Fruit fly (Drosophila melanogaster) whole organism, embryonic: Measurements from ENCODE around the gene Bili.

ENCODE experiments used
- BEAF-32 ChIP-seq: fragments of 200-800 bp; sonication (Bioruptor generic); optimal IDR thresholded peaks from 3 replicates; lab custom pipeline; 2017; ENCODE audit warnings: missing biosample characterization, missing genetic modification characterization, mild to moderate bottlenecking, moderate library complexity, missing genetic modification reagents
- CG10147 ChIP-seq: fragments of 200-800 bp; sonication (Bioruptor generic); optimal IDR thresholded peaks from 2 replicates; lab custom pipeline; 2019; ENCODE audit warnings: missing biosample characterization, mild to moderate bottlenecking, missing genetic modification characterization, moderate library complexity
- CG11247 ChIP-seq: fragments of 200-800 bp; sonication (Bioruptor generic); IDR thresholded peaks from 2 replicates; pipeline ENCODE4 v1.3.6; 2022; ENCODE audit warnings: missing biosample characterization, missing genetic modification characterization
- CG12744 ChIP-seq: fragments of 200-800 bp; sonication (Bioruptor generic); optimal IDR thresholded peaks from 2 replicates; lab custom pipeline; 2016; ENCODE audit warnings: missing biosample characterization, missing genetic modification characterization
- CG13123 ChIP-seq: fragments of 200-800 bp; sonication (Bioruptor generic); optimal IDR thresholded peaks from 2 replicates; lab custom pipeline; 2016; ENCODE audit warnings: missing biosample characterization, missing genetic modification characterization
- CG14710 ChIP-seq: fragments of 200-800 bp; sonication (Bioruptor generic); optimal IDR thresholded peaks from 3 replicates; lab custom pipeline; 2019; ENCODE audit warnings: missing biosample characterization, mild to moderate bottlenecking, missing genetic modification characterization, moderate library complexity
- CG15073 ChIP-seq: fragments of 200-800 bp; sonication (Bioruptor generic); optimal IDR thresholded peaks from 2 replicates; lab custom pipeline; 2016; ENCODE audit warnings: missing biosample characterization, missing genetic modification characterization
- CG1603 ChIP-seq: fragments of 200-800 bp; sonication (Bioruptor generic); optimal IDR thresholded peaks from 2 replicates; lab custom pipeline; 2019; ENCODE audit warnings: missing biosample characterization, mild to moderate bottlenecking, missing genetic modification characterization, moderate library complexity
- CG18619 ChIP-seq: fragments of 200-800 bp; sonication (Bioruptor generic); optimal IDR thresholded peaks from 3 replicates; lab custom pipeline; 2017; ENCODE audit warnings: missing biosample characterization, mild to moderate bottlenecking, missing genetic modification characterization
- CG2129 ChIP-seq: fragments of 200-800 bp; sonication (Bioruptor generic); IDR thresholded peaks from 2 replicates; pipeline ENCODE4 v1.3.6; 2022; ENCODE audit warnings: missing biosample characterization, missing genetic modification characterization; ENCODE audit not compliant: partially characterized antibody
- CG30431 ChIP-seq: fragments of 200-800 bp; sonication (Bioruptor generic); optimal IDR thresholded peaks from 2 replicates; lab custom pipeline; 2017; ENCODE audit warnings: missing biosample characterization, missing genetic modification characterization
- CG31441 ChIP-seq: fragments of 200-800 bp; sonication (Bioruptor generic); IDR thresholded peaks from 2 replicates; pipeline ENCODE4 v1.3.6; 2022; ENCODE audit warnings: missing biosample characterization, missing genetic modification characterization
- CG32772 ChIP-seq: fragments of 200-800 bp; sonication (Bioruptor generic); IDR thresholded peaks from 2 replicates; pipeline ENCODE4 v1.3.6; 2022; ENCODE audit warnings: missing biosample characterization, missing genetic modification characterization
- CG3407 ChIP-seq: fragments of 200-800 bp; sonication (Bioruptor generic); optimal IDR thresholded peaks from 2 replicates; lab custom pipeline; 2018; ENCODE audit warnings: missing biosample characterization, mild to moderate bottlenecking, missing genetic modification characterization
- CG4282 ChIP-seq: fragments of 200-800 bp; sonication (Bioruptor generic); optimal IDR thresholded peaks from 2 replicates; lab custom pipeline; 2016; ENCODE audit warnings: missing biosample characterization, missing genetic modification characterization
- CG4360 ChIP-seq: fragments of 200-800 bp; sonication (Bioruptor generic); IDR thresholded peaks from 2 replicates; pipeline ENCODE4 v1.3.6; 2022; ENCODE audit warnings: missing biosample characterization, missing genetic modification characterization
- CG4820 ChIP-seq: fragments of 200-800 bp; sonication (Bioruptor generic); optimal IDR thresholded peaks from 3 replicates; lab custom pipeline; 2016; ENCODE audit warnings: missing biosample characterization, missing genetic modification characterization
- CG5180 ChIP-seq: fragments of 200-800 bp; sonication (Bioruptor generic); optimal IDR thresholded peaks from 3 replicates; lab custom pipeline; 2017; ENCODE audit warnings: missing biosample characterization, missing genetic modification characterization, mild to moderate bottlenecking, moderate library complexity, missing genetic modification reagents
- CG6791 ChIP-seq: fragments of 200-800 bp; sonication (Bioruptor generic); IDR thresholded peaks from 3 replicates; pipeline ENCODE4 v1.3.6; 2022; ENCODE audit warnings: missing biosample characterization, missing genetic modification characterization; ENCODE audit not compliant: partially characterized antibody
- CG7372 ChIP-seq: fragments of 200-800 bp; sonication (Bioruptor generic); IDR thresholded peaks from 2 replicates; pipeline ENCODE4 v1.3.6; 2022; ENCODE audit warnings: missing biosample characterization, missing genetic modification characterization
- CG7928 ChIP-seq: fragments of 200-800 bp; sonication (Bioruptor generic); optimal IDR thresholded peaks from 2 replicates; lab custom pipeline; 2017; ENCODE audit warnings: missing biosample characterization, mild to moderate bottlenecking, missing genetic modification characterization
- CG7963 ChIP-seq: fragments of 200-800 bp; sonication (Bioruptor generic); IDR thresholded peaks from 3 replicates; pipeline ENCODE4 v1.3.6; 2022; ENCODE audit warnings: missing biosample characterization, missing genetic modification characterization; ENCODE audit not compliant: partially characterized antibody
- D ChIP-seq, 2 experiments: fragments of 200-800 bp in 1 of 2; fragments of >200 bp in 1 of 2; sonication (Bioruptor generic) in 1 of 2; optimal IDR thresholded peaks; 2 replicates in 1 of 2; 3 replicates in 1 of 2; lab custom pipeline; 2017; ENCODE audit warnings: mild to moderate bottlenecking in 1 of 2, missing biosample characterization in 1 of 2, missing genetic modification characterization in 1 of 2, missing genetic modification reagents in 1 of 2
- HLH4C ChIP-seq: fragments of 200-800 bp; sonication (Bioruptor generic); IDR thresholded peaks from 3 replicates; pipeline ENCODE4 v1.3.6; 2022; ENCODE audit warnings: missing biosample characterization, missing genetic modification characterization; ENCODE audit not compliant: partially characterized antibody
- Hr39 ChIP-seq: fragments of >200 bp; optimal IDR thresholded peaks from 2 replicates; lab custom pipeline; 2017
- Mrtf ChIP-seq: fragments of 200-800 bp; sonication (Bioruptor generic); IDR thresholded peaks from 3 replicates; pipeline ENCODE4 v1.3.6; 2022; ENCODE audit warnings: missing biosample characterization, missing genetic modification characterization
- Rfx ChIP-seq: fragments of 200-800 bp; sonication (Bioruptor generic); IDR thresholded peaks from 2 replicates; pipeline ENCODE4 v1.3.6; 2022; ENCODE audit warnings: missing biosample characterization, missing genetic modification characterization
- Scr ChIP-seq: fragments of 200-800 bp; sonication (Bioruptor generic); IDR thresholded peaks from 2 replicates; pipeline ENCODE4 v1.3.6; 2022; ENCODE audit warnings: missing biosample characterization, missing genetic modification characterization; ENCODE audit not compliant: partially characterized antibody
- Stat92E ChIP-seq, 3 experiments: fragments of >200 bp in 2 of 3; fragments of 200-800 bp in 1 of 3; sonication (Bioruptor generic) in 1 of 3; optimal IDR thresholded peaks; 2 replicates each; lab custom pipeline; 2017 to 2019; ENCODE audit warnings: missing biosample characterization in 3 of 3, missing genetic modification characterization in 3 of 3, mild to moderate bottlenecking in 1 of 3, moderate library complexity in 1 of 3
- ac ChIP-seq: fragments of 200-800 bp; sonication (Bioruptor generic); optimal IDR thresholded peaks from 3 replicates; lab custom pipeline; 2017; ENCODE audit warnings: missing biosample characterization, mild to moderate bottlenecking, missing genetic modification characterization
- bowl ChIP-seq: fragments of 200-800 bp; sonication (Bioruptor generic); IDR thresholded peaks from 2 replicates; pipeline ENCODE4 v1.3.6; 2022; ENCODE audit warnings: missing biosample characterization, missing genetic modification characterization
- ci ChIP-seq: fragments of 200-800 bp; sonication (Bioruptor generic); IDR thresholded peaks from 3 replicates; pipeline ENCODE4 v1.3.6; 2022; ENCODE audit warnings: missing biosample characterization, missing genetic modification characterization
- dm ChIP-seq: fragments of 200-800 bp; sonication (Bioruptor generic); optimal IDR thresholded peaks from 3 replicates; lab custom pipeline; 2016; ENCODE audit warnings: missing biosample characterization, missing genetic modification characterization
- ftz-f1 ChIP-seq: fragments of 200-800 bp; sonication (Bioruptor generic); optimal IDR thresholded peaks from 2 replicates; lab custom pipeline; 2016; ENCODE audit warnings: missing biosample characterization, missing genetic modification characterization
- grau ChIP-seq: fragments of 200-800 bp; optimal IDR thresholded peaks from 3 replicates; lab custom pipeline; 2019; ENCODE audit warnings: missing biosample characterization, mild to moderate bottlenecking, missing genetic modification characterization, moderate library complexity
- gsb ChIP-seq: fragments of 200-800 bp; sonication (Bioruptor generic); IDR thresholded peaks from 2 replicates; pipeline ENCODE4 v1.3.6; 2022; ENCODE audit warnings: missing biosample characterization, missing genetic modification characterization
- gt ChIP-seq: fragments of 200-800 bp; sonication (Bioruptor generic); IDR thresholded peaks from 2 replicates; pipeline ENCODE4 v1.3.6; 2022; ENCODE audit warnings: missing biosample characterization, missing genetic modification characterization
- hbn ChIP-seq: fragments of 200-800 bp; sonication (Bioruptor generic); IDR thresholded peaks from 2 replicates; pipeline ENCODE4 v1.3.6; 2022; ENCODE audit warnings: missing biosample characterization, missing genetic modification characterization; ENCODE audit not compliant: partially characterized antibody
- jing ChIP-seq: fragments of 200-800 bp; sonication (Bioruptor generic); optimal IDR thresholded peaks from 2 replicates; lab custom pipeline; 2018; ENCODE audit warnings: missing biosample characterization, mild to moderate bottlenecking, missing genetic modification characterization
- kni ChIP-seq: fragments of 200-800 bp; sonication (Bioruptor generic); optimal IDR thresholded peaks from 3 replicates; lab custom pipeline; 2017; ENCODE audit warnings: mild to moderate bottlenecking, missing biosample characterization, missing genetic modification reagents, missing genetic modification characterization
- luna ChIP-seq: fragments of 200-800 bp; sonication (Bioruptor generic); optimal IDR thresholded peaks from 2 replicates; lab custom pipeline; 2016; ENCODE audit warnings: missing biosample characterization, missing genetic modification characterization
- mirr ChIP-seq: fragments of 200-800 bp; sonication (Bioruptor generic); optimal IDR thresholded peaks from 3 replicates; lab custom pipeline; 2018; ENCODE audit warnings: missing biosample characterization, mild to moderate bottlenecking, missing genetic modification characterization
- oc ChIP-seq: fragments of 200-800 bp; sonication (Bioruptor generic); optimal IDR thresholded peaks from 2 replicates; lab custom pipeline; 2018; ENCODE audit warnings: missing biosample characterization, mild to moderate bottlenecking, missing genetic modification characterization, moderate library complexity
- pb ChIP-seq: fragments of 200-800 bp; sonication (Bioruptor generic); optimal IDR thresholded peaks from 3 replicates; lab custom pipeline; 2016; ENCODE audit warnings: missing biosample characterization, missing genetic modification characterization
- peb ChIP-seq: fragments of 200-800 bp; sonication (Bioruptor generic); IDR thresholded peaks from 2 replicates; pipeline ENCODE4 v1.3.6; 2022; ENCODE audit warnings: missing biosample characterization, missing genetic modification characterization
- pho ChIP-seq: fragments of 200-800 bp; sonication (Bioruptor generic); optimal IDR thresholded peaks from 2 replicates; lab custom pipeline; 2016; ENCODE audit warnings: missing biosample characterization, missing genetic modification characterization
- pnt ChIP-seq: fragments of 200-800 bp; sonication (Bioruptor generic); optimal IDR thresholded peaks from 3 replicates; lab custom pipeline; 2016; ENCODE audit warnings: missing biosample characterization, missing genetic modification characterization
- psq ChIP-seq: fragments of 200-800 bp; sonication (Bioruptor generic); optimal IDR thresholded peaks from 2 replicates; lab custom pipeline; 2017; ENCODE audit warnings: missing biosample characterization, missing genetic modification characterization
- toy ChIP-seq: fragments of 200-800 bp; sonication (Bioruptor generic); IDR thresholded peaks from 2 replicates; pipeline ENCODE4 v1.3.6; 2022; ENCODE audit warnings: missing biosample characterization, missing genetic modification characterization
- tup ChIP-seq: fragments of 200-800 bp; sonication (Bioruptor generic); optimal IDR thresholded peaks from 2 replicates; lab custom pipeline; 2016; ENCODE audit warnings: missing biosample characterization, mild to moderate bottlenecking, missing genetic modification characterization, moderate library complexity
- unc-4 ChIP-seq: fragments of 200-800 bp; sonication (Bioruptor generic); IDR thresholded peaks from 2 replicates; pipeline ENCODE4 v1.3.6; 2022; ENCODE audit warnings: missing biosample characterization, missing genetic modification characterization; ENCODE audit not compliant: partially characterized antibody

The Bili gene

DNA sequence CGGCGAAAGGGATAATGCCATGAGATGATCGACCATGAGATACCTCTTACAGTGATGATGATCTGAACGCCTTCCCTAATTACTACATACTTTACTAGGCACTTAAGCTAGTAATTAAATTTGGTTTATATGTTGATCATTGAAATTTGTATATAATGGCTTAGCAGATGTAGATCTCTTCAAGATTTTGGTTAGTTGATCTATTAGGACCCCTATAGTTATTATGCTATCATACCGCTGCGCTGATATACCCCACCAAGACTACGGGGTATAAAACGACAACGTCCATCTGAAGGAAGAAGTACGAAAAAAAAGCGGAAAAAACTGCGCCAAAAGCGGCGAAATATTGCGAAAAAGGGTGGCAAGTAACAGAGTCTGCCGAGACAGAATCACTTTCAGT, 43.1 kb downstream of the Bili start (continued):
- TF ChIP-seq Stat92E (GFP tag; optimal IDR thresholded peaks at IDR 0.05; lab: Kevin White, UChicago) (no peak), CG31441 (peak; percentile 49), CG10147 (GFP tag; lab: Kevin White, UChicago) (no peak), hbn (GFP tag; lab: Robert Waterston, UW) (no peak), tup (GFP tag; lab: Kevin White, UChicago) (no peak), ac (no peak), BEAF-32 (GFP tag; lab: Kevin White, UChicago) (no peak), CG6791 (GFP tag; lab: Robert Waterston, UW) (no peak), CG7372 (no peak), CG2129 (GFP tag; lab: Robert Waterston, UW) (no peak), peb (GFP tag; lab: Robert Waterston, UW) (no peak), pnt (GFP tag; lab: Kevin White, UChicago) (peak; percentile 9), pho (GFP tag; lab: Kevin White, UChicago) (no peak), gt (no peak), psq (GFP tag; lab: Kevin White, UChicago) (no peak), CG11247 (GFP tag; lab: Robert Waterston, UW) (no peak), luna (GFP tag; lab: Kevin White, UChicago) (no peak), CG18619 (GFP tag; lab: Kevin White, UChicago) (no peak), CG12744 (no peak), CG7963 (no peak), CG14710 (peak; percentile 55), HLH4C (no peak), unc-4 (no peak), ci (GFP tag; lab: Robert Waterston, UW) (no peak), kni (GFP tag; lab: Kevin White, UChicago) (no peak), CG13123 (GFP tag; lab: Kevin White, UChicago) (no peak), Mrtf (GFP tag; lab: Robert Waterston, UW) (no peak), jing (GFP tag; lab: Kevin White, UChicago) (no peak), CG4820 (peak; percentile 44), CG7928 (GFP tag; lab: Kevin White, UChicago) (no peak), ftz-f1 (no peak), toy (GFP tag; lab: Robert Waterston, UW) (no peak), D (optimal IDR thresholded peaks at IDR 0.05; lab: Kevin White, UChicago) (no peak), D (GFP tag; optimal IDR thresholded peaks at IDR 0.05; lab: Kevin White, UChicago) (peak; percentile 51), bowl (no peak), pb (GFP tag; lab: Kevin White, UChicago) (no peak), CG3407 (GFP tag; lab: Kevin White, UChicago) (no peak), oc (no peak), dm (no peak), CG5180 (GFP tag; lab: Kevin White, UChicago) (no peak), CG4360 (GFP tag; lab: Robert Waterston, UW) (no peak), CG30431 (peak; percentile 15), Rfx (GFP tag; lab: Robert Waterston, UW) (no peak), grau (peak; percentile 36), CG15073 (GFP tag; lab: Kevin White, UChicago) (no peak), Hr39 (lab: Kevin White, UChicago) (no peak), CG4282 (GFP tag; lab: Kevin White, UChicago) (no peak), gsb (GFP tag; lab: Robert Waterston, UW) (no peak), CG1603 (tag; lab: Kevin White, UChicago) (peak; percentile 58), CG32772 (GFP tag; lab: Robert Waterston, UW) (no peak), mirr (GFP tag; lab: Kevin White, UChicago) (no peak), Scr (GFP tag; lab: Robert Waterston, UW) (no peak)
